Fruit fly (Drosophila melanogaster): ENCODE data around the gene Ada2a.

DNA sequence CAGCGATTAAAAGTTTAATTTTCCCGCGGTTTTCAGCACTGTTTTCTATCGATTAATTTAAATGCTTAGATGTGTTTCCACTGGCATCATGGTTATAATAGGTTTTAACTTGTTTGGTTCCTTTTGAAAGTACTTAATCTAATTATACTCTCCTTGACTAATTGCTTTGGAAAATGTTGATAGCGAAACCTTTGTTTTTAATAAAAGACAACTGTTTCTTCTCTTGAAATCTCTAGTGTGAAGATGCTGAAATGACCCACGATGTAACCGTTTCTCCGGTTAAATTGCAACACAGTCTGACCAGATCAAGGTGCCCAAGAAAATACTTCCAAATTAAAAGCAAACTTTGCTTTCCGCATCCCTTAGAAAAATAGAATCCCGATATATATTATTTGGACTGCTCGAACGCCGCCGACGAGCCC lies 43.6 kb upstream of the Ada2a start, which contains the start of gene Dlc90F:
- TF ChIP-seq Ets98B (GFP tag; IDR thresholded peaks at IDR 0.05) (peak; percentile 62), fd96Ca (GFP tag; IDR thresholded peaks at IDR 0.05) (peak; percentile 59), CG15710 (tag; optimal IDR thresholded peaks at IDR 0.05) (peak; percentile 68), CG32121 (GFP tag; IDR thresholded peaks at IDR 0.05) (no peak), CG8159 (tag; optimal IDR thresholded peaks at IDR 0.05) (no peak)

All from whole organism, pupa.